Worm (Caenorhabditis elegans) whole organism, L2 larva: ENCODE measurements around the gene cyp-29A2.

ENCODE experiments used
- C34F6.9 ChIP-seq: fragments of 150-350 bp; optimal IDR thresholded peaks from 2 replicates; lab custom pipeline; 2014; ENCODE audit warnings: missing biosample characterization, missing genetic modification characterization
- R02D3.7 ChIP-seq: fragments of 150-350 bp; optimal IDR thresholded peaks from 2 replicates; lab custom pipeline; 2014; ENCODE audit warnings: missing biosample characterization, missing genetic modification characterization
- Y55F3AM.14 ChIP-seq: fragments of 200-800 bp; sonication (Bioruptor generic); optimal IDR thresholded peaks from 2 replicates; lab custom pipeline; 2018; ENCODE audit warnings: mild to moderate bottlenecking, missing genetic modification characterization, missing compliant biosample characterization
- ZK546.5 ChIP-seq: sonication (generic microtip); optimal IDR thresholded peaks from 2 replicates; lab custom pipeline; 2017; ENCODE audit warnings: missing biosample characterization, missing genetic modification characterization
- alr-1 ChIP-seq: fragments of 150-350 bp; optimal IDR thresholded peaks from 2 replicates; lab custom pipeline; 2014; ENCODE audit warnings: missing biosample characterization, missing genetic modification characterization
- aly-2 ChIP-seq: fragments of 150-350 bp; optimal IDR thresholded peaks from 2 replicates; lab custom pipeline; 2014; ENCODE audit warnings: missing biosample characterization, missing genetic modification characterization
- ama-1 ChIP-seq: fragments of 150-350 bp; optimal IDR thresholded peaks from 2 replicates; lab custom pipeline; 2018; ENCODE audit warnings: inconsistent platforms
- blmp-1 ChIP-seq: sonication (generic microtip); optimal IDR thresholded peaks from 2 replicates; lab custom pipeline; 2017; ENCODE audit warnings: missing genetic modification characterization, mild to moderate bottlenecking, missing compliant biosample characterization, antibody characterized with exemption, moderate library complexity; ENCODE audit not compliant: insufficient read depth
- ceh-82 ChIP-seq: fragments of 150-350 bp; optimal IDR thresholded peaks from 2 replicates; lab custom pipeline; 2014; ENCODE audit warnings: missing biosample characterization, missing genetic modification characterization
- crh-2 ChIP-seq: sonication (generic microtip); optimal IDR thresholded peaks from 2 replicates; lab custom pipeline; 2017; ENCODE audit warnings: missing biosample characterization, missing genetic modification characterization
- dmd-4 ChIP-seq: sonication (generic microtip); optimal IDR thresholded peaks from 2 replicates; lab custom pipeline; 2017; ENCODE audit warnings: missing biosample characterization, missing genetic modification characterization
- elt-1 ChIP-seq: fragments of 150-350 bp; optimal IDR thresholded peaks from 2 replicates; lab custom pipeline; 2014; ENCODE audit warnings: missing biosample characterization, missing genetic modification characterization
- elt-3 ChIP-seq: sonication (generic microtip); optimal IDR thresholded peaks from 2 replicates; lab custom pipeline; 2017; ENCODE audit warnings: missing biosample characterization, missing genetic modification characterization
- fos-1 ChIP-seq: fragments of 150-350 bp; optimal IDR thresholded peaks from 2 replicates; lab custom pipeline; 2014; ENCODE audit warnings: missing biosample characterization, missing genetic modification characterization
- gmeb-1 ChIP-seq: fragments of 150-350 bp; optimal IDR thresholded peaks from 2 replicates; lab custom pipeline; 2014; ENCODE audit warnings: missing biosample characterization, missing genetic modification characterization
- lin-11 ChIP-seq: fragments of 150-350 bp; sonication (generic microtip); optimal IDR thresholded peaks from 2 replicates; lab custom pipeline; 2014; ENCODE audit warnings: missing biosample characterization, missing genetic modification characterization, inconsistent platforms, mixed read lengths
- lin-13 ChIP-seq: fragments of 150-350 bp; optimal IDR thresholded peaks from 2 replicates; lab custom pipeline; 2014; ENCODE audit warnings: missing biosample characterization, missing genetic modification reagents, missing genetic modification characterization
- lin-39 ChIP-seq: fragments of 150-350 bp; optimal IDR thresholded peaks from 2 replicates; lab custom pipeline; 2014; ENCODE audit warnings: missing biosample characterization, missing genetic modification reagents, missing genetic modification characterization
- lsy-2 ChIP-seq, 2 experiments: fragments of 150-350 bp in 1 of 2; sonication (generic microtip) in 1 of 2; optimal IDR thresholded peaks; 2 replicates each; lab custom pipeline; 2014 to 2017; ENCODE audit warnings: missing biosample characterization in 2 of 2, missing genetic modification characterization in 2 of 2
- mab-5 ChIP-seq: fragments of 150-350 bp; optimal IDR thresholded peaks from 2 replicates; lab custom pipeline; 2014; ENCODE audit warnings: missing biosample characterization, missing genetic modification characterization
- mbf-1 ChIP-seq: sonication (generic microtip); optimal IDR thresholded peaks from 2 replicates; lab custom pipeline; 2017; ENCODE audit warnings: missing biosample characterization, missing genetic modification characterization
- mdl-1 ChIP-seq, 2 experiments: fragments of 150-350 bp in 1 of 2; sonication (generic microtip) in 1 of 2; optimal IDR thresholded peaks; 2 replicates each; lab custom pipeline; 2017; ENCODE audit warnings: missing biosample characterization in 2 of 2, missing genetic modification characterization in 2 of 2
- nhr-10 ChIP-seq: sonication (generic microtip); optimal IDR thresholded peaks from 2 replicates; lab custom pipeline; 2017; ENCODE audit warnings: missing biosample characterization, missing genetic modification characterization
- nhr-11 ChIP-seq: fragments of 150-350 bp; optimal IDR thresholded peaks from 2 replicates; lab custom pipeline; 2014; ENCODE audit warnings: missing biosample characterization, missing genetic modification characterization
- nhr-12 ChIP-seq: fragments of 150-350 bp; optimal IDR thresholded peaks from 2 replicates; lab custom pipeline; 2014; ENCODE audit warnings: missing biosample characterization, missing genetic modification characterization
- nhr-129 ChIP-seq: fragments of 150-350 bp; optimal IDR thresholded peaks from 2 replicates; lab custom pipeline; 2014; ENCODE audit warnings: missing biosample characterization, missing genetic modification characterization
- nhr-21 ChIP-seq: fragments of 150-350 bp; optimal IDR thresholded peaks from 2 replicates; lab custom pipeline; 2014; ENCODE audit warnings: missing biosample characterization, missing genetic modification characterization
- nhr-23 ChIP-seq: fragments of 150-350 bp; optimal IDR thresholded peaks from 2 replicates; lab custom pipeline; 2014; ENCODE audit warnings: missing biosample characterization, missing genetic modification reagents, missing genetic modification characterization
- nhr-237 ChIP-seq: fragments of 150-350 bp; optimal IDR thresholded peaks from 2 replicates; lab custom pipeline; 2014; ENCODE audit warnings: missing biosample characterization, missing genetic modification characterization
- nhr-25 ChIP-seq: fragments of 150-350 bp; sonication (generic microtip); optimal IDR thresholded peaks from 3 replicates; lab custom pipeline; 2014; ENCODE audit warnings: missing biosample characterization, missing genetic modification characterization
- nhr-77 ChIP-seq: fragments of 150-350 bp; optimal IDR thresholded peaks from 2 replicates; lab custom pipeline; 2014; ENCODE audit warnings: missing biosample characterization, missing genetic modification characterization
- peb-1 ChIP-seq: fragments of 150-350 bp; optimal IDR thresholded peaks from 2 replicates; lab custom pipeline; 2014; ENCODE audit warnings: missing biosample characterization, missing genetic modification characterization
- sem-4 ChIP-seq: fragments of 150-350 bp; optimal IDR thresholded peaks from 2 replicates; lab custom pipeline; 2014; ENCODE audit warnings: missing biosample characterization, missing genetic modification reagents, missing genetic modification characterization
- skn-1 ChIP-seq: sonication (generic microtip); optimal IDR thresholded peaks from 2 replicates; lab custom pipeline; 2017; ENCODE audit warnings: missing biosample characterization, missing genetic modification characterization
- sma-3 ChIP-seq: sonication (generic microtip); optimal IDR thresholded peaks from 2 replicates; lab custom pipeline; 2016; ENCODE audit warnings: missing genetic modification reagents, missing genetic modification characterization, missing compliant biosample characterization
- snpc-4 ChIP-seq: fragments of 150-350 bp; optimal IDR thresholded peaks from 2 replicates; lab custom pipeline; 2014; ENCODE audit warnings: missing biosample characterization, missing genetic modification characterization
- unc-39 ChIP-seq: fragments of 150-350 bp; optimal IDR thresholded peaks from 2 replicates; lab custom pipeline; 2014; ENCODE audit warnings: missing biosample characterization, missing genetic modification characterization
- unc-55 ChIP-seq: fragments of 150-350 bp; sonication (generic microtip); optimal IDR thresholded peaks from 3 replicates; lab custom pipeline; 2014; ENCODE audit warnings: missing biosample characterization, missing genetic modification reagents, missing genetic modification characterization
- unc-62 ChIP-seq: fragments of 150-350 bp; optimal IDR thresholded peaks from 2 replicates; lab custom pipeline; 2014; ENCODE audit warnings: missing biosample characterization, missing genetic modification reagents, missing genetic modification characterization
- zag-1 ChIP-seq: fragments of 150-350 bp; optimal IDR thresholded peaks from 2 replicates; lab custom pipeline; 2014; ENCODE audit warnings: missing biosample characterization, missing genetic modification characterization
- ztf-1 ChIP-seq: fragments of 200-800 bp; sonication (Bioruptor generic); conservative IDR thresholded peaks from 2 replicates; pipeline ENCODE4 v1.3.6; 2022; ENCODE audit warnings: missing genetic modification characterization, missing compliant biosample characterization
- ztf-11 ChIP-seq: sonication (generic microtip); optimal IDR thresholded peaks from 2 replicates; lab custom pipeline; 2017; ENCODE audit warnings: missing biosample characterization, missing genetic modification characterization
- ztf-4 ChIP-seq: fragments of 150-350 bp; optimal IDR thresholded peaks from 2 replicates; lab custom pipeline; 2014; ENCODE audit warnings: missing biosample characterization, missing genetic modification characterization

cyp-29A2 gene

ce11 chrV:11228653-11229173 is 11.3 kb downstream of the cyp-29A2 start, which contains the start of gene pqn-70 (continued):
- no peak for TF ChIP-seq elt-3 (tag; lab: Kevin White, UChicago)
- no peak for TF ChIP-seq peb-1
- TF ChIP-seq nhr-237 (tag; lab: Kevin White, UChicago), result no peak
- peak; percentile 82 for TF ChIP-seq nhr-25 (tag; lab: Kevin White, UChicago)
- no peak for TF ChIP-seq mbf-1 (tag; lab: Kevin White, UChicago)
- TF ChIP-seq snpc-4, result peak; percentile 71
- no peak for TF ChIP-seq nhr-23 (tag; lab: Kevin White, UChicago)
- peak; percentile 55 for TF ChIP-seq fos-1 (tag; lab: Kevin White, UChicago)
- no peak for TF ChIP-seq aly-2 (tag; lab: Kevin White, UChicago)
- peak; percentile 91 for TF ChIP-seq lin-11 (tag; lab: Kevin White, UChicago)
- no peak for TF ChIP-seq unc-62 (GFP tag; lab: Kevin White, UChicago)
- peak; percentile 71 for TF ChIP-seq mab-5 (tag; lab: Kevin White, UChicago)

- TF ChIP-seq elt-1 (tag; lab: Kevin White, UChicago) (no peak), blmp-1 (tag; lab: Kevin White, UChicago) (peak; percentile 53), unc-55 (GFP tag; lab: Kevin White, UChicago) (no peak), snpc-4 (no peak)
- TF ChIP-seq, all 48 proteins: peak for 1
Measured at ce11 chrV:11231177-11231576, 13.8 kb downstream of the cyp-29A2 start.

- TF ChIP-seq elt-1 (tag; lab: Kevin White, UChicago) (no peak), lin-13 (GFP tag; lab: Kevin White, UChicago) (no peak), nhr-10 (no peak), nhr-12 (no peak), skn-1 (tag; lab: Kevin White, UChicago) (no peak), ZK546.5 (tag; lab: Kevin White, UChicago) (no peak), dmd-4 (no peak), peb-1 (no peak), R02D3.7 (tag; lab: Kevin White, UChicago) (no peak)
- TF ChIP-seq, all 48 proteins: peak for 0
Measured at ce11 chrV:11234350-11234749, 17.0 kb downstream of the cyp-29A2 start, which contains the start of gene T19B10.5. TSS of gene T19B10.5 (plus strand) at chrV:11234650.

ce11 chrV:11235876-11236275 is 18.5 kb downstream of the cyp-29A2 start:
- no peak for TF ChIP-seq nhr-77
- TF ChIP-seq lsy-2 (tag; optimal IDR thresholded peaks at IDR 0.05; lab: Kevin White, UChicago), result peak in 1 of 2 experiments; percentile 7
- peak; percentile 64 for TF ChIP-seq fos-1 (tag; lab: Kevin White, UChicago)

DNA sequence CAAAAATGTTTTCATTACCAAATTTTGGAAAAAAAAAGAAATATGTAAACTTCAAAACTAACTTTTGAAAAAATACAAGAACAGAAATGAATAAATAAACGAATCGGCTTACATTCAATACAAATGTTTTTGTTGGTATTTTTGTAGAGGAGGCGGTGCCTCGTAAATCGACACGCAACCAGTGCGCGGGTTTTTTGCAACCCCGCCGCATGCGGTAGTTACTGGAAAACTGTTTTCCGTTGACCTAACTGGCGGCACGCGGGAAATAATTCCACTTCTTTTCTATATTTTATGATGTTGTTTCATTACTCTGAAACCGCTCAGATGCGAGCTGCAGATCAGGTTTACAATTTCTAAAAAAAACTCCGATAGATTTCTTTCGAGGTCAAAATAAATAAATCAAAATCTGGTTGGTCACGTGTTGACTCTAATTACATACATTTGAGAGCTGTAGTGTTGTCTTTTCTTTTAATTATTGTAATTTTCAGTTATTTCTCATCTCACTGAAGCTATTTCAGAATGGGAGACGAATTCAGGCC is 21.9 kb downstream of the cyp-29A2 start, which contains the start of the genes dvc-1 and ima-1:
TSS of gene dvc-1 (minus strand) at position 145 of the 539 bp plus-strand sequence.
TSS of gene ima-1 (plus strand) at position 489 of the 539 bp plus-strand sequence.
- TF ChIP-seq zag-1 (tag; lab: Kevin White, UChicago) (no peak), unc-55 (GFP tag; lab: Kevin White, UChicago) (no peak), ama-1 (no peak), nhr-237 (tag; lab: Kevin White, UChicago) (no peak), nhr-25 (tag; lab: Kevin White, UChicago) (peak; percentile 64), nhr-129 (peak; percentile 65), peb-1 (no peak), lin-39 (tag; lab: Kevin White, UChicago) (no peak), lin-13 (GFP tag; lab: Kevin White, UChicago) (no peak), elt-1 (tag; lab: Kevin White, UChicago) (no peak), ztf-4 (tag; lab: Kevin White, UChicago) (no peak), ZK546.5 (tag; lab: Kevin White, UChicago) (no peak), nhr-23 (tag; lab: Kevin White, UChicago) (no peak), nhr-11 (tag; lab: Kevin White, UChicago) (no peak), sem-4 (tag; lab: Kevin White, UChicago) (no peak), alr-1 (tag; lab: Kevin White, UChicago) (no peak), nhr-77 (no peak), Y55F3AM.14 (GFP tag; lab: Kevin White, UChicago) (no peak), ceh-82 (tag; lab: Kevin White, UChicago) (peak; percentile 69), nhr-10 (no peak), unc-39 (tag; lab: Kevin White, UChicago) (no peak), C34F6.9 (tag; lab: Kevin White, UChicago) (peak; percentile 57), dmd-4 (no peak), mbf-1 (tag; lab: Kevin White, UChicago) (no peak), ztf-11 (tag; lab: Kevin White, UChicago) (no peak), fos-1 (tag; lab: Kevin White, UChicago) (peak; percentile 2), nhr-12 (no peak), sma-3 (GFP tag; lab: Kevin White, UChicago) (peak; percentile 60), ztf-1 (GFP tag; lab: Robert Waterston, UW) (no peak), mdl-1 (tag; optimal IDR thresholded peaks at IDR 0.05; lab: Kevin White, UChicago) (no peak), gmeb-1 (tag; lab: Kevin White, UChicago) (peak; percentile 69), aly-2 (tag; lab: Kevin White, UChicago) (no peak), crh-2 (tag; lab: Kevin White, UChicago) (peak; percentile 66), blmp-1 (tag; lab: Kevin White, UChicago) (no peak), lin-11 (tag; lab: Kevin White, UChicago) (peak; percentile 62), nhr-21 (tag; lab: Kevin White, UChicago) (peak; percentile 7)
